Worm (Caenorhabditis elegans) whole organism, mixed stage, embryonic: ENCODE measurements around the gene Y105C5B.19.

ENCODE experiments used
- elt-1 ChIP-seq: sonication (generic microtip); optimal IDR thresholded peaks from 2 replicates; lab custom pipeline; 2017; ENCODE audit warnings: missing genetic modification characterization, mild to moderate bottlenecking, missing compliant biosample characterization, antibody characterized with exemption, moderate library complexity, borderline replicate concordance; ENCODE audit not compliant: insufficient read depth
- lsy-2 ChIP-seq: fragments of 150-350 bp; optimal IDR thresholded peaks from 2 replicates; lab custom pipeline; 2014; ENCODE audit warnings: missing biosample characterization, missing genetic modification characterization
- mab-5 ChIP-seq: fragments of 150-350 bp; optimal IDR thresholded peaks from 2 replicates; lab custom pipeline; 2014; ENCODE audit warnings: missing biosample characterization, missing genetic modification characterization
- nhr-2 ChIP-seq: fragments of 150-350 bp; optimal IDR thresholded peaks from 2 replicates; lab custom pipeline; 2014; ENCODE audit warnings: missing biosample characterization, missing genetic modification characterization
- nhr-237 ChIP-seq: fragments of 150-350 bp; optimal IDR thresholded peaks from 2 replicates; lab custom pipeline; 2014; ENCODE audit warnings: missing biosample characterization, missing genetic modification characterization
- pha-4 ChIP-seq: fragments of 150-350 bp; optimal IDR thresholded peaks from 2 replicates; lab custom pipeline; 2018; ENCODE audit warnings: missing biosample characterization, missing genetic modification reagents, missing genetic modification characterization
- sem-2 ChIP-seq: fragments of 200-800 bp; sonication (Bioruptor generic); optimal IDR thresholded peaks from 2 replicates; lab custom pipeline; 2018; ENCODE audit warnings: mild to moderate bottlenecking, missing genetic modification characterization, missing compliant biosample characterization
- snpc-4 ChIP-seq: fragments of 150-350 bp; optimal IDR thresholded peaks from 2 replicates; lab custom pipeline; 2014; ENCODE audit warnings: missing biosample characterization, missing genetic modification characterization
- sptf-1 ChIP-seq: sonication (generic microtip); optimal IDR thresholded peaks from 2 replicates; lab custom pipeline; 2017; ENCODE audit warnings: mild to moderate bottlenecking, missing genetic modification characterization, moderate library complexity, missing compliant biosample characterization
- unc-39 ChIP-seq: fragments of 150-350 bp; optimal IDR thresholded peaks from 2 replicates; lab custom pipeline; 2014; ENCODE audit warnings: missing biosample characterization, missing genetic modification characterization
- ztf-11 ChIP-seq: fragments of 150-350 bp; optimal IDR thresholded peaks from 2 replicates; lab custom pipeline; 2014; ENCODE audit warnings: missing biosample characterization, missing genetic modification characterization

DNA sequence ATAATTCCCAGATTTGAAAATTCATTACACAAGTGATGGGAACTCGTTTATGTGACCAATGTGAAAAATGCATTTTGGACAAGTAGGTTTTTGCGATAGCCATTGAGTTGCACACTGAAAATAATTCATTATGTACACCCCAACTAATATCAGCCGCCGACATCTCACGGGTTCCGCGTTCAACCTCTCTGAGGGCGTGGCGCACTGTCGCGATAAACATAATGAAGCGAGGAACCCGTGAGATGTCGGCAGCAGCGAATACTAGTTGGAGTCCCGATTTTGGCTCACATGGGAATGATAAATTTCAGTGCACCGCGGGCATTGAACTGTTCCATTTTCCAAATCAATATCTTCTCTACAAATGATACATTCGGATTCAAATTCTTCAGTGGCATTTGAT is 46.7 kb downstream of the Y105C5B.19 start:
- TF ChIP-seq sem-2 (GFP tag; lab: Kevin White, UChicago): no peak
- no peak for TF ChIP-seq mab-5 (tag; lab: Kevin White, UChicago)
- TF ChIP-seq nhr-2: no peak
- TF ChIP-seq elt-1 (tag; lab: Kevin White, UChicago): no peak
- no peak for TF ChIP-seq pha-4
- TF ChIP-seq ztf-11 (tag; lab: Kevin White, UChicago): no peak
- no peak for TF ChIP-seq sptf-1 (tag; lab: Kevin White, UChicago)
- TF ChIP-seq unc-39 (tag; lab: Kevin White, UChicago): no peak
- TF ChIP-seq lsy-2 (tag; lab: Kevin White, UChicago): no peak
- no peak for TF ChIP-seq nhr-237
- no peak for TF ChIP-seq snpc-4 (tag; lab: Kevin White, UChicago)
